Fruit fly (Drosophila melanogaster) whole organism, embryonic: Measurements from ENCODE around the gene CG7352.

Experiments used
- Asciz ChIP-seq: fragments of 200-800 bp; sonication (Bioruptor generic); optimal IDR thresholded peaks from 2 replicates; lab custom pipeline; 2017; ENCODE audit warnings: missing biosample characterization, mild to moderate bottlenecking, missing genetic modification characterization, missing genetic modification reagents
- Blimp-1 ChIP-seq: fragments of 200-800 bp; sonication (Bioruptor generic); optimal IDR thresholded peaks from 3 replicates; lab custom pipeline; 2018; ENCODE audit warnings: missing biosample characterization, missing genetic modification characterization, mild to moderate bottlenecking, moderate library complexity, missing genetic modification reagents
- CG10462 ChIP-seq: fragments of 200-800 bp; sonication (Bioruptor generic); optimal IDR thresholded peaks from 2 replicates; lab custom pipeline; 2016; ENCODE audit warnings: missing biosample characterization, missing genetic modification characterization
- CG11456 ChIP-seq: fragments of 200-800 bp; sonication (Bioruptor generic); IDR thresholded peaks from 3 replicates; pipeline ENCODE4 v1.3.6; 2022; ENCODE audit warnings: missing biosample characterization, missing genetic modification characterization
- CG12299 ChIP-seq: fragments of 200-800 bp; sonication (Bioruptor generic); optimal IDR thresholded peaks from 2 replicates; lab custom pipeline; 2018; ENCODE audit warnings: missing biosample characterization, mild to moderate bottlenecking, missing genetic modification characterization
- CG13287 ChIP-seq: fragments of 200-800 bp; sonication (Bioruptor generic); IDR thresholded peaks from 2 replicates; pipeline ENCODE4 v1.3.6; 2022; ENCODE audit warnings: missing biosample characterization, missing genetic modification characterization; ENCODE audit not compliant: partially characterized antibody
- CG15073 ChIP-seq: fragments of 200-800 bp; sonication (Bioruptor generic); optimal IDR thresholded peaks from 2 replicates; lab custom pipeline; 2016; ENCODE audit warnings: missing biosample characterization, missing genetic modification characterization
- CG1602 ChIP-seq: fragments of 200-800 bp; sonication (Bioruptor generic); optimal IDR thresholded peaks from 3 replicates; lab custom pipeline; 2016; ENCODE audit warnings: missing biosample characterization, missing genetic modification characterization
- CG17612 ChIP-seq: fragments of 200-800 bp; sonication (Bioruptor generic); IDR thresholded peaks from 2 replicates; pipeline ENCODE4 v1.3.6; 2022; ENCODE audit warnings: missing biosample characterization, missing genetic modification characterization
- CG18599 ChIP-seq: fragments of 200-800 bp; sonication (Bioruptor generic); optimal IDR thresholded peaks from 3 replicates; lab custom pipeline; 2017; ENCODE audit warnings: missing biosample characterization, missing genetic modification characterization, mild to moderate bottlenecking, moderate library complexity, missing genetic modification reagents
- CG18619 ChIP-seq: fragments of 200-800 bp; sonication (Bioruptor generic); optimal IDR thresholded peaks from 3 replicates; lab custom pipeline; 2017; ENCODE audit warnings: missing biosample characterization, mild to moderate bottlenecking, missing genetic modification characterization
- CG2202 ChIP-seq: fragments of 200-800 bp; sonication (Bioruptor generic); optimal IDR thresholded peaks from 2 replicates; lab custom pipeline; 2018; ENCODE audit warnings: missing biosample characterization, mild to moderate bottlenecking, missing genetic modification characterization
- CG3281 ChIP-seq: fragments of 200-800 bp; sonication (Bioruptor generic); optimal IDR thresholded peaks from 3 replicates; lab custom pipeline; 2017; ENCODE audit warnings: missing biosample characterization, mild to moderate bottlenecking, missing genetic modification characterization
- CG33557 ChIP-seq: fragments of 200-800 bp; sonication (Bioruptor generic); optimal IDR thresholded peaks from 2 replicates; lab custom pipeline; 2019; ENCODE audit warnings: missing biosample characterization, mild to moderate bottlenecking, missing genetic modification characterization, moderate library complexity
- CG7987 ChIP-seq: fragments of 200-800 bp; sonication (Bioruptor generic); optimal IDR thresholded peaks from 2 replicates; lab custom pipeline; 2018; ENCODE audit warnings: missing biosample characterization, mild to moderate bottlenecking, missing genetic modification characterization, moderate library complexity
- CG8388 ChIP-seq: fragments of 200-800 bp; sonication (Bioruptor generic); optimal IDR thresholded peaks from 2 replicates; lab custom pipeline; 2019; ENCODE audit warnings: missing biosample characterization, mild to moderate bottlenecking, missing genetic modification characterization, moderate library complexity
- CG9215 ChIP-seq: fragments of 200-800 bp; sonication (Bioruptor generic); IDR thresholded peaks from 2 replicates; pipeline ENCODE4 v1.3.6; 2022; ENCODE audit warnings: missing biosample characterization, missing genetic modification characterization
- Camta ChIP-seq: fragments of 200-800 bp; sonication (Bioruptor generic); optimal IDR thresholded peaks from 2 replicates; lab custom pipeline; 2016; ENCODE audit warnings: missing biosample characterization, missing genetic modification characterization
- D19B ChIP-seq: fragments of 200-800 bp; sonication (Bioruptor generic); optimal IDR thresholded peaks from 2 replicates; lab custom pipeline; 2017; ENCODE audit warnings: missing biosample characterization, mild to moderate bottlenecking, missing genetic modification characterization
- Dek ChIP-seq: fragments of 200-800 bp; sonication (Bioruptor generic); optimal IDR thresholded peaks from 3 replicates; lab custom pipeline; 2019; ENCODE audit warnings: missing biosample characterization, mild to moderate bottlenecking, missing genetic modification characterization, moderate library complexity
- Dip3 ChIP-seq: fragments of 200-800 bp; sonication (Bioruptor generic); optimal IDR thresholded peaks from 3 replicates; lab custom pipeline; 2016; ENCODE audit warnings: missing biosample characterization, missing genetic modification characterization
- ERR ChIP-seq: fragments of 200-800 bp; sonication (Bioruptor generic); optimal IDR thresholded peaks from 2 replicates; lab custom pipeline; 2016; ENCODE audit warnings: missing biosample characterization, missing genetic modification characterization
- Elba2 ChIP-seq: fragments of 200-800 bp; sonication (Bioruptor generic); optimal IDR thresholded peaks from 3 replicates; lab custom pipeline; 2016; ENCODE audit warnings: missing biosample characterization, missing genetic modification characterization
- Ets65A ChIP-seq: fragments of 200-800 bp; sonication (Bioruptor generic); peaks from one replicate; lab custom pipeline; 2016; ENCODE audit warnings: missing biosample characterization, missing genetic modification characterization
- Gsc ChIP-seq: fragments of 200-800 bp; sonication (Bioruptor generic); IDR thresholded peaks from 2 replicates; pipeline ENCODE4 v1.3.6; 2022; ENCODE audit warnings: missing biosample characterization, missing genetic modification characterization
- HLH4C ChIP-seq: fragments of 200-800 bp; sonication (Bioruptor generic); IDR thresholded peaks from 3 replicates; pipeline ENCODE4 v1.3.6; 2022; ENCODE audit warnings: missing biosample characterization, missing genetic modification characterization; ENCODE audit not compliant: partially characterized antibody
- Jarid2 ChIP-seq: fragments of 200-800 bp; sonication (Bioruptor generic); optimal IDR thresholded peaks from 3 replicates; lab custom pipeline; 2017; ENCODE audit warnings: mild to moderate bottlenecking, missing biosample characterization, missing genetic modification reagents, missing genetic modification characterization
- Lim3 ChIP-seq: fragments of 200-800 bp; sonication (Bioruptor generic); IDR thresholded peaks from 2 replicates; pipeline ENCODE4 v1.3.6; 2022; ENCODE audit warnings: missing biosample characterization, missing genetic modification characterization
- NC2α ChIP-seq: fragments of 200-800 bp; sonication (Bioruptor generic); optimal IDR thresholded peaks from 2 replicates; lab custom pipeline; 2016; ENCODE audit warnings: missing biosample characterization, missing genetic modification characterization
- TFAM ChIP-seq: fragments of 200-800 bp; sonication (Bioruptor generic); optimal IDR thresholded peaks from 2 replicates; lab custom pipeline; 2017; ENCODE audit warnings: missing biosample characterization, missing genetic modification characterization, inconsistent platforms
- Vsx1 ChIP-seq: fragments of 200-800 bp; sonication (Bioruptor generic); optimal IDR thresholded peaks from 2 replicates; lab custom pipeline; 2017; ENCODE audit warnings: missing biosample characterization, mild to moderate bottlenecking, missing genetic modification characterization, missing genetic modification reagents
- ato ChIP-seq: fragments of 200-800 bp; sonication (Bioruptor generic); IDR thresholded peaks from 2 replicates; pipeline ENCODE4 v1.3.6; 2022; ENCODE audit warnings: missing biosample characterization, missing genetic modification characterization; ENCODE audit not compliant: partially characterized antibody
- bigmax ChIP-seq: fragments of 200-800 bp; sonication (Bioruptor generic); optimal IDR thresholded peaks from 2 replicates; lab custom pipeline; 2018; ENCODE audit warnings: missing biosample characterization, mild to moderate bottlenecking, missing genetic modification characterization
- cas ChIP-seq: fragments of 200-800 bp; sonication (Bioruptor generic); IDR thresholded peaks from 2 replicates; pipeline ENCODE4 v1.3.6; 2022; ENCODE audit warnings: missing biosample characterization, missing genetic modification characterization
- cg ChIP-seq: fragments of 200-800 bp; sonication (Bioruptor generic); optimal IDR thresholded peaks from 3 replicates; lab custom pipeline; 2019; ENCODE audit warnings: missing biosample characterization, mild to moderate bottlenecking, missing genetic modification characterization, moderate library complexity
- fd96Cb ChIP-seq: fragments of 200-800 bp; sonication (Bioruptor generic); optimal IDR thresholded peaks from 2 replicates; lab custom pipeline; 2018; ENCODE audit warnings: missing biosample characterization, mild to moderate bottlenecking, missing genetic modification characterization, moderate library complexity
- gt ChIP-seq: fragments of 200-800 bp; sonication (Bioruptor generic); IDR thresholded peaks from 2 replicates; pipeline ENCODE4 v1.3.6; 2022; ENCODE audit warnings: missing biosample characterization, missing genetic modification characterization
- hth ChIP-seq: fragments of >200 bp; optimal IDR thresholded peaks from 2 replicates; lab custom pipeline; 2017; ENCODE audit warnings: inconsistent platforms
- jumu ChIP-seq: fragments of 200-800 bp; sonication (Bioruptor generic); optimal IDR thresholded peaks from 3 replicates; lab custom pipeline; 2016; ENCODE audit warnings: missing biosample characterization, missing genetic modification characterization
- nau ChIP-seq: fragments of 200-800 bp; sonication (Bioruptor generic); optimal IDR thresholded peaks from 3 replicates; lab custom pipeline; 2017; ENCODE audit warnings: missing biosample characterization, mild to moderate bottlenecking, missing genetic modification characterization, missing genetic modification reagents
- oc ChIP-seq: fragments of 200-800 bp; sonication (Bioruptor generic); optimal IDR thresholded peaks from 2 replicates; lab custom pipeline; 2018; ENCODE audit warnings: missing biosample characterization, mild to moderate bottlenecking, missing genetic modification characterization, moderate library complexity
- phol ChIP-seq: fragments of 200-800 bp; sonication (Bioruptor generic); optimal IDR thresholded peaks from 3 replicates; lab custom pipeline; 2018; ENCODE audit warnings: missing biosample characterization, mild to moderate bottlenecking, missing genetic modification characterization, moderate library complexity
- scrt ChIP-seq: fragments of 200-800 bp; sonication (Bioruptor generic); optimal IDR thresholded peaks from 2 replicates; lab custom pipeline; 2018; ENCODE audit warnings: missing biosample characterization, mild to moderate bottlenecking, missing genetic modification characterization, moderate library complexity
- sna ChIP-seq: fragments of 200-800 bp; sonication (Bioruptor generic); IDR thresholded peaks from 2 replicates; pipeline ENCODE4 v1.3.6; 2022; ENCODE audit warnings: missing biosample characterization, missing genetic modification characterization; ENCODE audit not compliant: partially characterized antibody
- tap ChIP-seq: fragments of 200-800 bp; optimal IDR thresholded peaks from 3 replicates; lab custom pipeline; 2019; ENCODE audit warnings: missing biosample characterization, mild to moderate bottlenecking, missing genetic modification characterization, moderate library complexity
- tna ChIP-seq: fragments of 200-800 bp; sonication (Bioruptor generic); IDR thresholded peaks from 2 replicates; pipeline ENCODE4 v1.3.6; 2022; ENCODE audit warnings: missing biosample characterization, missing genetic modification characterization; ENCODE audit not compliant: partially characterized antibody
- trem ChIP-seq: fragments of 200-800 bp; optimal IDR thresholded peaks from 3 replicates; lab custom pipeline; 2019; ENCODE audit warnings: missing biosample characterization, mild to moderate bottlenecking, missing genetic modification characterization, moderate library complexity
- usp ChIP-seq: fragments of >200 bp; optimal IDR thresholded peaks from 2 replicates; lab custom pipeline; 2017; ENCODE audit warnings: missing biosample characterization, missing genetic modification characterization
- zen2 ChIP-seq: fragments of 200-800 bp; sonication (Bioruptor generic); IDR thresholded peaks from 3 replicates; pipeline ENCODE4 v1.3.6; 2022; ENCODE audit warnings: missing biosample characterization, missing genetic modification characterization; ENCODE audit not compliant: partially characterized antibody

Gene CG7352

dm6 chr3R:8316344-8317105 lies 30.9 kb upstream of the CG7352 start, which contains the start of gene Coq2 (continued):
- no peak for TF ChIP-seq CG11456 (GFP tag; lab: Robert Waterston, UW)
- no peak for TF ChIP-seq CG15073 (GFP tag; lab: Kevin White, UChicago)
- TF ChIP-seq CG9215 (GFP tag; lab: Robert Waterston, UW): no peak
- no peak for TF ChIP-seq Dek (tag; lab: Kevin White, UChicago)
- no peak for TF ChIP-seq CG1602 (GFP tag; lab: Kevin White, UChicago)
- no peak for TF ChIP-seq CG18619 (GFP tag; lab: Kevin White, UChicago)
- no peak for TF ChIP-seq fd96Cb (tag; lab: Kevin White, UChicago)
- TF ChIP-seq CG7987 (GFP tag; lab: Kevin White, UChicago): no peak
- no peak for TF ChIP-seq Gsc
- no peak for TF ChIP-seq tna (GFP tag; lab: Robert Waterston, UW)
- TF ChIP-seq HLH4C (GFP tag; lab: Robert Waterston, UW): no peak
- no peak for TF ChIP-seq CG17612
- no peak for TF ChIP-seq usp
- no peak for TF ChIP-seq CG2202 (tag; lab: Kevin White, UChicago)
- TF ChIP-seq Ets65A (GFP tag; lab: Kevin White, UChicago): no peak
- TF ChIP-seq Lim3 (GFP tag; lab: Robert Waterston, UW): no peak
- no peak for TF ChIP-seq NC2α (GFP tag; lab: Kevin White, UChicago)
- TF ChIP-seq CG10462 (GFP tag; lab: Kevin White, UChicago): no peak
- TF ChIP-seq ERR (GFP tag; lab: Kevin White, UChicago): no peak
- TF ChIP-seq CG3281 (GFP tag; lab: Kevin White, UChicago): no peak
- no peak for TF ChIP-seq scrt
- TF ChIP-seq CG18599: no peak
- TF ChIP-seq cg (GFP tag; lab: Kevin White, UChicago): no peak
- no peak for TF ChIP-seq Elba2 (GFP tag; lab: Kevin White, UChicago)
- no peak for TF ChIP-seq sna (GFP tag; lab: Robert Waterston, UW)
- peak; percentile 86 for TF ChIP-seq trem
- no peak for TF ChIP-seq tap (tag; lab: Kevin White, UChicago)
- no peak for TF ChIP-seq Dip3 (GFP tag; lab: Kevin White, UChicago)
- TF ChIP-seq CG13287: peak; percentile 44; the same call in 1 of the 2 replicates
- peak; percentile 25 for TF ChIP-seq phol (tag; lab: Kevin White, UChicago)
- TF ChIP-seq bigmax (GFP tag; lab: Kevin White, UChicago): no peak
- no peak for TF ChIP-seq cas (GFP tag; lab: Robert Waterston, UW)
- no peak for TF ChIP-seq zen2 (GFP tag; lab: Robert Waterston, UW)
- no peak for TF ChIP-seq CG12299 (tag; lab: Kevin White, UChicago)
- no peak for TF ChIP-seq nau (GFP tag; lab: Kevin White, UChicago)
- no peak for TF ChIP-seq jumu (GFP tag; lab: Kevin White, UChicago)
- TF ChIP-seq Vsx1 (GFP tag; lab: Kevin White, UChicago): no peak
- no peak for TF ChIP-seq CG8388
- TF ChIP-seq Blimp-1 (GFP tag; lab: Kevin White, UChicago): no peak
- TF ChIP-seq gt (GFP tag; lab: Robert Waterston, UW): no peak
- TF ChIP-seq CG33557 (GFP tag; lab: Kevin White, UChicago): no peak
- TF ChIP-seq hth (lab: Kevin White, UChicago): no peak
- no peak for TF ChIP-seq oc (tag; lab: Kevin White, UChicago)
- no peak for TF ChIP-seq D19B (GFP tag; lab: Kevin White, UChicago)
- TF ChIP-seq Jarid2 (GFP tag; lab: Kevin White, UChicago): no peak
- no peak for TF ChIP-seq Camta (GFP tag; lab: Kevin White, UChicago)
- TF ChIP-seq Asciz (GFP tag; lab: Kevin White, UChicago): no peak
- no peak for TF ChIP-seq TFAM (GFP tag; lab: Kevin White, UChicago)
- TF ChIP-seq ato (GFP tag; lab: Robert Waterston, UW): no peak
